Worm (Caenorhabditis elegans): ENCODE results near the gene T13C2.3.

The T13C2.3 gene

DNA sequence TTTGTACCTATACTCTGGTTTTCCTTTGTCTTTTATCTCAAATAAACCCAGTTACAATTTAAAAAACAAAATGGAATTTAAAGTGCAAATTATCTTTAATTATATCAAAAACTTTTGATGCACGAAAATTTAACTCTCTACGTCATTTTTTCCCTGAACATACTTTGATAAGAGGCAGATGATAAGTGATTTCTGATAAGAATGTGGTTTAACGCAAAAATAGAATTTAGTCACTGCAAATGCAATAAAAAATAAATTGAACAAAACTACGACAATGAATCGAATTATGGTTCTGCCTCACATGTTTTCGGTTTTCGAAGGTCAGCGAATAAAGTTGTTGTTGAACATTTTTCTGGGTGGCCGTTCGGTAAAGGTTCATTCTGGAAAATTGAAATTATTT is 32.8 kb downstream of the T13C2.3 start:
- no peak for TF ChIP-seq peb-1 (tag; optimal IDR thresholded peaks at IDR 0.05)
- peak; percentile 95 for TF ChIP-seq fos-1 (tag; optimal IDR thresholded peaks at IDR 0.05)
- TF ChIP-seq gmeb-1 (tag; optimal IDR thresholded peaks at IDR 0.05): no peak
- peak; percentile 84 for TF ChIP-seq sma-9 (GFP tag; optimal IDR thresholded peaks at IDR 0.05)
- no peak for TF ChIP-seq sma-9 (tag; optimal IDR thresholded peaks at IDR 0.05)
- no peak for TF ChIP-seq lin-39 (tag; optimal IDR thresholded peaks at IDR 0.05)
- TF ChIP-seq lsy-2 (tag; optimal IDR thresholded peaks at IDR 0.05): no peak
- TF ChIP-seq crh-2 (tag; optimal IDR thresholded peaks at IDR 0.05): peak; percentile 57
- TF ChIP-seq nhr-10 (tag; optimal IDR thresholded peaks at IDR 0.05): no peak
- no peak for TF ChIP-seq nhr-11 (tag; optimal IDR thresholded peaks at IDR 0.05)
- no peak for TF ChIP-seq elt-3 (tag; optimal IDR thresholded peaks at IDR 0.05)
- TF ChIP-seq skn-1 (tag; optimal IDR thresholded peaks at IDR 0.05): no peak
- no peak for TF ChIP-seq elt-1 (tag; optimal IDR thresholded peaks at IDR 0.05)
- no peak for TF ChIP-seq R02D3.7 (tag; optimal IDR thresholded peaks at IDR 0.05)
- no peak for TF ChIP-seq blmp-1 (tag; optimal IDR thresholded peaks at IDR 0.05; ENCODE audit: insufficient read depth)
- no peak for TF ChIP-seq mdl-1 (tag; optimal IDR thresholded peaks at IDR 0.05)
- no peak for TF ChIP-seq ceh-16 (tag; optimal IDR thresholded peaks at IDR 0.05)
- no peak for TF ChIP-seq egl-27 (tag; optimal IDR thresholded peaks at IDR 0.05)
- TF ChIP-seq zag-1 (tag; optimal IDR thresholded peaks at IDR 0.05): no peak

DNA sequence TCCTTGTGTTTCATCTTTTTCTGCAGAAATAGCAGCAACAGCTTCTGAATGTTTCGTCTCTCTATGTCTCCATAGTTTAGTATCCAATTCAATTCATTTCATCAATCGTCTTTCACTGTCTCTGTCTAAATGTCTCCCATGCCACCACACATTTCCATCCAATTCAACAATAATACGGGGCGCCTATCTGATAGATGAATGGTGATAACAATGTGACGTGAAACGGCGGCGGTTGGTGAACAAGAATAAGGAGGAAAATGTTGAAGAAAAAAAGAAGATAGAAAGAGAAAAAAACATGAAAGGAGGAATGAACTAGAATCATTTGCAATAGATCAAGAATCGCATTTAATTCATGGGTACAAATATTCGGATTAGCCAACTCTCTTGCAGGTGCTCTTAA is 33.3 kb downstream of the T13C2.3 start:
- TF ChIP-seq nhr-129 (tag; optimal IDR thresholded peaks at IDR 0.05) (peak; percentile 58), nhr-6 (tag; optimal IDR thresholded peaks at IDR 0.05) (peak; percentile 64), ztf-1 (GFP tag; conservative IDR thresholded peaks at IDR 0.05) (no peak), alr-1 (tag; optimal IDR thresholded peaks at IDR 0.05) (no peak), ceh-82 (tag; optimal IDR thresholded peaks at IDR 0.05) (no peak), aly-2 (tag; optimal IDR thresholded peaks at IDR 0.05) (no peak), unc-55 (GFP tag; optimal IDR thresholded peaks at IDR 0.05) (peak; percentile 37), sem-4 (tag; optimal IDR thresholded peaks at IDR 0.05) (peak; percentile 89), unc-62 (GFP tag; optimal IDR thresholded peaks at IDR 0.05) (peak; percentile 48), ztf-11 (tag; optimal IDR thresholded peaks at IDR 0.05) (no peak), sma-9 (GFP tag; optimal IDR thresholded peaks at IDR 0.05) (peak; percentile 91), sma-9 (tag; optimal IDR thresholded peaks at IDR 0.05) (no peak), Y55F3AM.14 (GFP tag; optimal IDR thresholded peaks at IDR 0.05) (no peak), unc-39 (tag; optimal IDR thresholded peaks at IDR 0.05) (no peak), skn-1 (tag; optimal IDR thresholded peaks at IDR 0.05) (no peak), nhr-10 (tag; optimal IDR thresholded peaks at IDR 0.05) (no peak), nhr-12 (tag; optimal IDR thresholded peaks at IDR 0.05) (no peak), R02D3.7 (tag; optimal IDR thresholded peaks at IDR 0.05) (no peak), nhr-237 (tag; optimal IDR thresholded peaks at IDR 0.05) (no peak), lin-13 (GFP tag; optimal IDR thresholded peaks at IDR 0.05) (peak; percentile 20), nhr-77 (tag; optimal IDR thresholded peaks at IDR 0.05) (no peak), nhr-23 (tag; optimal IDR thresholded peaks at IDR 0.05) (no peak), elt-3 (tag; optimal IDR thresholded peaks at IDR 0.05) (no peak), sma-3 (GFP tag; optimal IDR thresholded peaks at IDR 0.05) (peak; percentile 59), ama-1 (optimal IDR thresholded peaks at IDR 0.05) (no peak), C34F6.9 (tag; optimal IDR thresholded peaks at IDR 0.05) (no peak), peb-1 (tag; optimal IDR thresholded peaks at IDR 0.05) (no peak), snpc-4 (tag; optimal IDR thresholded peaks at IDR 0.05) (no peak), fos-1 (tag; optimal IDR thresholded peaks at IDR 0.05) (peak; percentile 92), egl-27 (tag; optimal IDR thresholded peaks at IDR 0.05) (peak; percentile 78), crh-2 (tag; optimal IDR thresholded peaks at IDR 0.05) (peak; percentile 86), dmd-4 (tag; optimal IDR thresholded peaks at IDR 0.05) (no peak), ZK546.5 (tag; optimal IDR thresholded peaks at IDR 0.05) (no peak), nhr-25 (tag; optimal IDR thresholded peaks at IDR 0.05) (peak; percentile 78), mab-5 (tag; optimal IDR thresholded peaks at IDR 0.05) (peak; percentile 68), mdl-1 (tag; optimal IDR thresholded peaks at IDR 0.05) (peak; percentile 32 to 56), F13H6.1 (tag; optimal IDR thresholded peaks at IDR 0.05) (peak; percentile 67), zag-1 (tag; optimal IDR thresholded peaks at IDR 0.05) (no peak), lin-11 (tag; optimal IDR thresholded peaks at IDR 0.05) (no peak), lsy-2 (tag; optimal IDR thresholded peaks at IDR 0.05) (peak; percentile 3 to 59), lin-39 (tag; optimal IDR thresholded peaks at IDR 0.05) (no peak), elt-1 (tag; optimal IDR thresholded peaks at IDR 0.05) (peak; percentile 88), nhr-11 (tag; optimal IDR thresholded peaks at IDR 0.05) (no peak), blmp-1 (tag; optimal IDR thresholded peaks at IDR 0.05; ENCODE audit: insufficient read depth) (peak; percentile 81), gmeb-1 (tag; optimal IDR thresholded peaks at IDR 0.05) (peak; percentile 47), nhr-21 (tag; optimal IDR thresholded peaks at IDR 0.05) (peak; percentile 81), ztf-4 (tag; optimal IDR thresholded peaks at IDR 0.05) (peak; percentile 41), ceh-16 (tag; optimal IDR thresholded peaks at IDR 0.05) (peak; percentile 94), mbf-1 (tag; optimal IDR thresholded peaks at IDR 0.05) (no peak)

All from whole organism, L2 larva.